Worm (Caenorhabditis elegans): ENCODE data around the gene lir-3.

lir-3 gene

DNA sequence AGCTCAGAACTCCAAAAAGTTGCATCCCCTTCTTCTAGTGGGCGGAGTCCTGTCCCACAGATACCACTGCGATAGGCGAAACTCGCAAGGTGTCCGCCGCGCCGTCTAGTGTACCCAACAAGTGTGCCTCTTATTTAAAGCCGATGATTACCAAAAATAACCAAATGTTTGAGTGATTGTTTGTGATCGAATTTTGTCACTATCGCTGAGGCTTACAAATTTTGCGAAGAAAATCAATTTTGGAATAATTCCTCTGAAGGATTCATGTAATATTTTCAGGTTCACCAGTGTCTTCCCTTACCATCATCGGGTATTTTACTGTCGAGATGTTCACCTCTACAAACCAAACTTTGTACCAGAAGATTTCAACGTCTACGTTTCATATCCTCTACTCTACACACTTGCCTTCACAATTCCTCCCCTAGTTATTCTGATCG is 39.5 kb upstream of the lir-3 start (continued):
- TF ChIP-seq tlf-1 (GFP tag; optimal IDR thresholded peaks at IDR 0.05) = peak; percentile 66
- no peak for TF ChIP-seq mel-28 (tag; optimal IDR thresholded peaks at IDR 0.05; ENCODE audit: borderline replicate concordance)
- no peak for TF ChIP-seq F39B2.1 (GFP tag; IDR thresholded peaks at IDR 0.05)
- no peak for TF ChIP-seq rpc-1 (optimal IDR thresholded peaks at IDR 0.05)
- peak; percentile 24 for TF ChIP-seq rpc-1 (tag; optimal IDR thresholded peaks at IDR 0.05)
- TF ChIP-seq ztf-26 (tag; optimal IDR thresholded peaks at IDR 0.05) = no peak
- TF ChIP-seq nhr-120 (GFP tag; IDR thresholded peaks at IDR 0.05) = peak; percentile 81; the same call in 1 of the 2 replicates
- TF ChIP-seq hrde-1 (tag; optimal IDR thresholded peaks at IDR 0.05; ENCODE audit: borderline replicate concordance) = peak; percentile 32
- peak; percentile 76; the same call in 1 of the 2 replicates for TF ChIP-seq madf-3 (GFP tag; IDR thresholded peaks at IDR 0.05)
- peak; percentile 11 for TF ChIP-seq tbx-9 (tag; optimal IDR thresholded peaks at IDR 0.05; ENCODE audit: borderline replicate concordance)
- peak; percentile 37 for TF ChIP-seq F52B5.7 (tag; optimal IDR thresholded peaks at IDR 0.05)
- TF ChIP-seq him-1 (tag; optimal IDR thresholded peaks at IDR 0.05) = peak; percentile 99

DNA sequence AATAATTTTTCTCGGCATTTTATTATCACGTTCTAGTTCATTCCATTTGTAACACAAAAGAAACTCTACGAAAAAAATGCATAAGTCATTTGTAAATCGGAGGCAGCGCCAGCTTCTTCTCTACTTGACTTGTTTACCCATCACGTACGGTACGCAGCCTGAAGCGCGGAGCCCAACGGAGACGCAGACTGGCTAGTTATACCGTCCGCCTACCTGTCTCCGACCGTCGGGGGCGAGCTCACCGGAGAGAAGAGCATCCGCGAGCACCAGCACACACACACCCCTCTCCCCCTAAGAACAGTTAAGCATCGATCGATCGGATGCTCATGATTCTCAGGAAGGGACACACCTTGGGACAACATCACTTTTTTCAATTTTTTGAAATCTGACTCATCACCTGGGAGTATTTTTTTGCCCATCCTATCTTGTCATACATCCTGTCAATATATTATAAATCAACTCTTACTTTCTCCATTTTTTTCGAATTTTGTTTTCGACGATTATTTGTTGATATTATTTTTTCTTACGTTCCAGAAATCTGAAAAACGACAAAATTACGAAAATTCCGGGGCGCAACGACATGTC is 37.3 kb upstream of the lir-3 start, which contains the start of gene plpr-1:
plpr-1 (plus strand) TSS at position 535 of the 585 bp plus-strand sequence.
- peak; percentile 74 for TF ChIP-seq zfh-2 (GFP tag; conservative IDR thresholded peaks at IDR 0.05)
- TF ChIP-seq ceh-58 (GFP tag; IDR thresholded peaks at IDR 0.05) = no peak
- no peak for TF ChIP-seq mes-4 (tag; optimal IDR thresholded peaks at IDR 0.05)
- no peak for TF ChIP-seq ztf-6 (GFP tag; IDR thresholded peaks at IDR 0.05)
- TF ChIP-seq egrh-3 (GFP tag; IDR thresholded peaks at IDR 0.05) = peak; percentile 21; the same call in 1 of the 2 replicates
- no peak for TF ChIP-seq atf-7 (tag; optimal IDR thresholded peaks at IDR 0.05)
- no peak for TF ChIP-seq attf-6 (GFP tag; IDR thresholded peaks at IDR 0.05)
- TF ChIP-seq dpl-1 (GFP tag; optimal IDR thresholded peaks at IDR 0.05) = no peak

DNA sequence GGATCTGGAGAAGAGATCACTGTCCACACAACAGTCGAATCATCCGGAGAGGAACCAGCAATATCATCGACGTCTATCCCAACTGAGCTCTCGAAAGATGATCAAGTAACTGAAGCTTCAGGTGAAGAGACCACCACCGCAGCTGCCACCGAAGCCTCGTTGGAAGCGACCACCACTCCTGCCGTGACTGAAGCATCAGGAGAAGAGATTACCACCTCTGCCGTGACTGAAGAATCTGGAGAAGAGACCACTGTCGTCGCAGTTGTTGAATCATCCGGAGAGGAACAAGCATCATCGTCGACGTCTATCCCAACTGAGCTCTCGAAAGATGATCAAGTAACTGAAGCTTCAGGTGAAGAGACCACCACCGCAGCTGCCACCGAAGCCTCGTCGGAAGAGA is 27.1 kb upstream of the lir-3 start:
- TF ChIP-seq F39B2.1 (GFP tag; IDR thresholded peaks at IDR 0.05) = 0 out of 2 replicates have a peak, but pooled peaks have one; percentile 41
- peak; percentile 46; the same call in 1 of the 2 replicates for TF ChIP-seq aptf-2 (GFP tag; conservative IDR thresholded peaks at IDR 0.05)
- TF ChIP-seq egrh-3 (GFP tag; IDR thresholded peaks at IDR 0.05) = peak; percentile 71; the same call in 1 of the 2 replicates
- TF ChIP-seq ceh-58 (GFP tag; IDR thresholded peaks at IDR 0.05) = 0 out of 2 replicates have a peak, but pooled peaks have one; percentile 87

DNA sequence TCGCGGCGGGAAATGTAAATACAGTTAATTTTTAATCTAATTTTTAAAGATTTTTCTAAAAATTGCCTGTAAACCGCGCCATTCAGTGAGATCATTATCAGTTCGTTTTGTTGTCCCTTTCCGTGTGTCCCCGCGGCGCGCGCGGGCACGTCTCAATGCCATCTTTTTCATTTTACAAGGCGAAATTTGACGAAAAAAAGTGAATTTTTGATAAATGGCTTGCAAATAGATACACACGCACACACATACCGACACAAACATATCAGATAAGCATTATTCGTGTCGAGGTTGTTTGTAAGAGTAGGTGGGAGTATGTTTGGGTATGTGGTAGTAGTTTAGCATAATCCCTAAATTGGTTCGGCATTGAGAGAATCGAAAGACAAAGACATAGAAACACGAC is 21.2 kb upstream of the lir-3 start:
- no peak for TF ChIP-seq ets-4 (GFP tag; optimal IDR thresholded peaks at IDR 0.05)
- TF ChIP-seq D2030.7 (GFP tag; IDR thresholded peaks at IDR 0.05) = no peak
- no peak for TF ChIP-seq ekl-4 (GFP tag; IDR thresholded peaks at IDR 0.05)
- TF ChIP-seq nhr-179 (tag; optimal IDR thresholded peaks at IDR 0.05) = no peak
- no peak for TF ChIP-seq F49E8.2 (tag; optimal IDR thresholded peaks at IDR 0.05; ENCODE audit: insufficient read depth)
- no peak for TF ChIP-seq nhr-90 (tag; optimal IDR thresholded peaks at IDR 0.05)
- TF ChIP-seq madf-6 (GFP tag; IDR thresholded peaks at IDR 0.05) = no peak
- no peak for TF ChIP-seq B0336.3 (GFP tag; IDR thresholded peaks at IDR 0.05)
- TF ChIP-seq madf-8 (GFP tag; conservative IDR thresholded peaks at IDR 0.05) = no peak
- no peak for TF ChIP-seq mcd-1 (GFP tag; IDR thresholded peaks at IDR 0.05)
- TF ChIP-seq egl-18 (GFP tag; IDR thresholded peaks at IDR 0.05) = no peak
- no peak for TF ChIP-seq ceh-27 (GFP tag; optimal IDR thresholded peaks at IDR 0.05)
- no peak for TF ChIP-seq ccch-3 (GFP tag; optimal IDR thresholded peaks at IDR 0.05)
- TF ChIP-seq nfya-2 (GFP tag; IDR thresholded peaks at IDR 0.05) = no peak
- TF ChIP-seq tbx-9 (tag; optimal IDR thresholded peaks at IDR 0.05; ENCODE audit: borderline replicate concordance) = no peak
- TF ChIP-seq bed-1 (GFP tag; IDR thresholded peaks at IDR 0.05) = no peak
- no peak for TF ChIP-seq lir-1 (GFP tag; conservative IDR thresholded peaks at IDR 0.05)
- TF ChIP-seq F57A8.1 (GFP tag; optimal IDR thresholded peaks at IDR 0.05) = no peak
- no peak for TF ChIP-seq F55B11.4 (tag; optimal IDR thresholded peaks at IDR 0.05; ENCODE audit: borderline replicate concordance, insufficient read depth)
